Worm (Caenorhabditis elegans) whole organism, L1 larva: Measurements from ENCODE around the gene srx-45.
A peak's percentile ranks its signal among the peaks of the same experiment; 100 is the strongest.

Source experiments
- C16A3.4 ChIP-seq: fragments of 150-350 bp; optimal IDR thresholded peaks from 2 replicates; lab custom pipeline; 2014; ENCODE audit warnings: missing biosample characterization, missing genetic modification characterization
- F16B12.6 ChIP-seq: fragments of 150-350 bp; optimal IDR thresholded peaks from 2 replicates; lab custom pipeline; 2014; ENCODE audit warnings: missing biosample characterization, missing genetic modification characterization
- aha-1 ChIP-seq: fragments of 150-350 bp; optimal IDR thresholded peaks from 2 replicates; lab custom pipeline; 2014; ENCODE audit warnings: missing biosample characterization, missing genetic modification characterization
- alr-1 ChIP-seq: fragments of 200-800 bp; sonication (Bioruptor generic); optimal IDR thresholded peaks from 2 replicates; lab custom pipeline; 2018; ENCODE audit warnings: borderline replicate concordance, mild to moderate bottlenecking, missing genetic modification characterization, missing compliant biosample characterization
- ama-1 ChIP-seq: fragments of 150-350 bp; optimal IDR thresholded peaks from 2 replicates; lab custom pipeline; 2014
- ceh-82 ChIP-seq, 3 experiments: fragments of 150-350 bp in 1 of 3; sonication (generic microtip) in 2 of 3; optimal IDR thresholded peaks; 2 replicates each; lab custom pipeline; 2014 to 2017; ENCODE audit warnings: missing biosample characterization in 3 of 3, missing genetic modification characterization in 3 of 3
- dpl-1 ChIP-seq, 3 experiments: fragments of 150-350 bp in 2 of 3; sonication (generic microtip) in 1 of 3; optimal IDR thresholded peaks; 2 replicates each; lab custom pipeline; 2014 to 2017; ENCODE audit warnings: missing biosample characterization in 3 of 3, missing genetic modification characterization in 3 of 3, missing genetic modification reagents in 3 of 3
- efl-1 ChIP-seq, 4 experiments: fragments of 150-350 bp; optimal IDR thresholded peaks in 3 of 4; peaks in 1 of 4; 1 replicate in 1 of 4; 2 replicates in 3 of 4; lab custom pipeline; 2014; ENCODE audit warnings: missing biosample characterization in 2 of 4, missing genetic modification characterization in 2 of 4, missing genetic modification reagents in 2 of 4
- egl-13 ChIP-seq: sonication (generic microtip); optimal IDR thresholded peaks from 2 replicates; lab custom pipeline; 2016; ENCODE audit warnings: missing genotype, missing genetic modification reagents, missing genetic modification characterization, missing compliant biosample characterization
- elt-3 ChIP-seq, 6 experiments: fragments of 150-350 bp in 1 of 6; sonication (generic microtip); optimal IDR thresholded peaks; 2 replicates each; lab custom pipeline; 2017 to 2018; ENCODE audit warnings: missing biosample characterization in 6 of 6, missing genetic modification characterization in 6 of 6, inconsistent platforms in 1 of 6
- fkh-10 ChIP-seq: sonication (generic microtip); optimal IDR thresholded peaks from 2 replicates; lab custom pipeline; 2017; ENCODE audit warnings: missing biosample characterization, missing genetic modification reagents, missing genetic modification characterization
- fkh-4 ChIP-seq: sonication (generic microtip); optimal IDR thresholded peaks from 2 replicates; lab custom pipeline; 2016; ENCODE audit warnings: missing compliant biosample characterization, missing genetic modification characterization, borderline replicate concordance
- fos-1 ChIP-seq: fragments of 150-350 bp; optimal IDR thresholded peaks from 2 replicates; lab custom pipeline; 2014; ENCODE audit warnings: missing biosample characterization, missing genetic modification characterization
- hlh-4 ChIP-seq: sonication (generic microtip); optimal IDR thresholded peaks from 2 replicates; lab custom pipeline; 2016; ENCODE audit warnings: mild to moderate bottlenecking, missing genetic modification characterization, missing compliant biosample characterization
- lin-14 ChIP-seq: fragments of 200-800 bp; sonication (Bioruptor generic); optimal IDR thresholded peaks from 2 replicates; lab custom pipeline; 2018; ENCODE audit warnings: mild to moderate bottlenecking, missing genetic modification characterization, moderate library complexity, missing compliant biosample characterization
- lir-3 ChIP-seq: sonication (generic microtip); optimal IDR thresholded peaks from 2 replicates; lab custom pipeline; 2016; ENCODE audit warnings: mild to moderate bottlenecking, missing genetic modification characterization, moderate library complexity, missing compliant biosample characterization; ENCODE audit not compliant: poor library complexity
- mdl-1 ChIP-seq, 2 experiments: fragments of 150-350 bp; optimal IDR thresholded peaks; 2 replicates each; lab custom pipeline; 2014 to 2017; ENCODE audit warnings: missing biosample characterization in 2 of 2, missing genetic modification characterization in 2 of 2, inconsistent platforms in 1 of 2
- nhr-11 ChIP-seq: fragments of 150-350 bp; optimal IDR thresholded peaks from 2 replicates; lab custom pipeline; 2014; ENCODE audit warnings: missing biosample characterization, missing genetic modification characterization
- nhr-12 ChIP-seq: sonication (generic microtip); optimal IDR thresholded peaks from 2 replicates; lab custom pipeline; 2017; ENCODE audit warnings: missing biosample characterization, missing genetic modification characterization
- nhr-20 ChIP-seq: sonication (generic microtip); optimal IDR thresholded peaks from 2 replicates; lab custom pipeline; 2016; ENCODE audit warnings: mild to moderate bottlenecking, missing genetic modification characterization, missing compliant biosample characterization
- nhr-28 ChIP-seq: fragments of 150-350 bp; optimal IDR thresholded peaks from 2 replicates; lab custom pipeline; 2014; ENCODE audit warnings: missing biosample characterization, missing genetic modification characterization
- nhr-85 ChIP-seq: sonication (generic microtip); peaks from one replicate; lab custom pipeline; 2016; ENCODE audit warnings: missing genetic modification characterization, inconsistent platforms, missing compliant biosample characterization
- pag-3 ChIP-seq: sonication (generic microtip); optimal IDR thresholded peaks from 2 replicates; lab custom pipeline; 2017; ENCODE audit warnings: missing genetic modification characterization, mild to moderate bottlenecking, missing compliant biosample characterization, antibody characterized with exemption, borderline replicate concordance; ENCODE audit not compliant: insufficient read depth
- pax-3 ChIP-seq: fragments of 200-800 bp; sonication (Bioruptor generic); optimal IDR thresholded peaks from 2 replicates; lab custom pipeline; 2018; ENCODE audit warnings: mild to moderate bottlenecking, missing genetic modification characterization, moderate library complexity, missing compliant biosample characterization
- pqm-1 ChIP-seq: sonication (generic microtip); optimal IDR thresholded peaks from 3 replicates; lab custom pipeline; 2017; ENCODE audit warnings: missing biosample characterization, missing genetic modification characterization
- snu-23 ChIP-seq: sonication (generic microtip); optimal IDR thresholded peaks from 2 replicates; lab custom pipeline; 2016; ENCODE audit warnings: missing genetic modification characterization, missing compliant biosample characterization
- sox-4 ChIP-seq: sonication (generic microtip); optimal IDR thresholded peaks from 2 replicates; lab custom pipeline; 2016; ENCODE audit warnings: missing genetic modification characterization, missing compliant biosample characterization
- sup-37 ChIP-seq: fragments of 200-800 bp; sonication (Bioruptor generic); optimal IDR thresholded peaks from 2 replicates; lab custom pipeline; 2018; ENCODE audit warnings: mild to moderate bottlenecking, missing genetic modification characterization, missing compliant biosample characterization
- tbx-2 ChIP-seq: sonication (generic microtip); optimal IDR thresholded peaks from 2 replicates; lab custom pipeline; 2016; ENCODE audit warnings: missing genetic modification characterization, missing compliant biosample characterization
- unc-86 ChIP-seq: sonication (generic microtip); optimal IDR thresholded peaks from 2 replicates; lab custom pipeline; 2016; ENCODE audit warnings: missing genetic modification characterization, missing compliant biosample characterization
- xbp-1 ChIP-seq: sonication (generic microtip); optimal IDR thresholded peaks from 2 replicates; lab custom pipeline; 2016; ENCODE audit warnings: missing genetic modification characterization, missing compliant biosample characterization
- zip-4 ChIP-seq: fragments of 200-800 bp; sonication (Bioruptor generic); optimal IDR thresholded peaks from 2 replicates; lab custom pipeline; 2018; ENCODE audit warnings: mild to moderate bottlenecking, missing genetic modification characterization, moderate library complexity, missing compliant biosample characterization
- ztf-11 ChIP-seq, 2 experiments: sonication (generic microtip); optimal IDR thresholded peaks; 2 replicates each; lab custom pipeline; 2016 to 2017; ENCODE audit warnings: missing genetic modification characterization in 2 of 2, missing biosample characterization in 1 of 2, missing compliant biosample characterization in 1 of 2

srx-45 gene

ce11 chrIII:9329790-9330366, 23.4 kb upstream of the srx-45 start, which contains the start of gene ttr-5:
Gene ttr-5, plus strand, starts transcription at chrIII:9330316.
- TF ChIP-seq nhr-12 (tag; lab: Kevin White, UChicago) (no peak), tbx-2 (no peak), xbp-1 (tag; lab: Kevin White, UChicago) (no peak), ama-1 (lab: Kevin White, UChicago) (no peak), nhr-20 (tag; lab: Kevin White, UChicago) (no peak), C16A3.4 (tag; lab: Kevin White, UChicago) (no peak), lir-3 (no peak), pax-3 (tag; lab: Kevin White, UChicago) (no peak), dpl-1 (GFP tag; optimal IDR thresholded peaks at IDR 0.05; lab: Kevin White, UChicago) (no peak), mdl-1 (tag; optimal IDR thresholded peaks at IDR 0.05; lab: Kevin White, UChicago) (no peak), sox-4 (tag; lab: Kevin White, UChicago) (no peak), unc-86 (no peak), F16B12.6 (tag; lab: Kevin White, UChicago) (no peak), elt-3 (tag; optimal IDR thresholded peaks at IDR 0.05; lab: Kevin White, UChicago) (no peak), fkh-10 (GFP tag; lab: Kevin White, UChicago) (no peak)
- TF ChIP-seq, all 84 proteins: peak for 0

ce11 chrIII:9329266-9329665, 22.8 kb upstream of the srx-45 start, which contains the start of gene C40H1.3:
Gene C40H1.3, minus strand, starts transcription at chrIII:9329366.
- no peak for TF ChIP-seq pag-3 (tag; lab: Kevin White, UChicago)
- no peak for TF ChIP-seq ceh-82 (tag; optimal IDR thresholded peaks at IDR 0.05; lab: Kevin White, UChicago)
- no peak for TF ChIP-seq fos-1 (tag; lab: Kevin White, UChicago)
- TF ChIP-seq F16B12.6 (tag; lab: Kevin White, UChicago): no peak
- TF ChIP-seq nhr-11 (tag; lab: Kevin White, UChicago): no peak
- no peak for TF ChIP-seq fkh-4 (tag; lab: Kevin White, UChicago)
- TF ChIP-seq hlh-4 (tag; lab: Kevin White, UChicago): no peak
- TF ChIP-seq egl-13: no peak
- no peak for TF ChIP-seq unc-86
- no peak for TF ChIP-seq efl-1 (optimal IDR thresholded peaks at IDR 0.05; lab: Kevin White, UChicago)
- TF ChIP-seq efl-1 (GFP tag; optimal IDR thresholded peaks at IDR 0.05 in 1 of 2; lab: Kevin White, UChicago): no peak
- TF ChIP-seq snu-23 (GFP tag; lab: Kevin White, UChicago): no peak
- TF ChIP-seq ztf-11 (tag; optimal IDR thresholded peaks at IDR 0.05; lab: Kevin White, UChicago): no peak
- no peak for TF ChIP-seq nhr-28 (tag; lab: Kevin White, UChicago)
- no peak for TF ChIP-seq tbx-2
- no peak for TF ChIP-seq pax-3 (tag; lab: Kevin White, UChicago)
- TF ChIP-seq aha-1 (tag; lab: Kevin White, UChicago): no peak
- TF ChIP-seq zip-4 (GFP tag; lab: Kevin White, UChicago): no peak
- no peak for TF ChIP-seq xbp-1 (tag; lab: Kevin White, UChicago)
- no peak for TF ChIP-seq alr-1 (tag; lab: Kevin White, UChicago)

- TF ChIP-seq ama-1 (lab: Kevin White, UChicago) (no peak), nhr-20 (tag; lab: Kevin White, UChicago) (peak; percentile 2), sup-37 (GFP tag; lab: Kevin White, UChicago) (no peak), nhr-28 (tag; lab: Kevin White, UChicago) (no peak), nhr-85 (tag; lab: Kevin White, UChicago) (peak; percentile 22), pqm-1 (tag; lab: Kevin White, UChicago) (no peak), lin-14 (GFP tag; lab: Kevin White, UChicago) (peak; percentile 27)
- TF ChIP-seq, all 84 proteins: peak for 3
Observed at ce11 chrIII:9328732-9329131, 22.2 kb upstream of the srx-45 start.

- no peak for TF ChIP-seq elt-3 (tag; optimal IDR thresholded peaks at IDR 0.05; lab: Kevin White, UChicago)
Observed at ce11 chrIII:9327910-9328309, 21.4 kb upstream of the srx-45 start.
